Worm (Caenorhabditis elegans) whole organism, L2 larva: ENCODE results near the gene fbxb-54.

Experiments
- R02D3.7 ChIP-seq: fragments of 150-350 bp; optimal IDR thresholded peaks from 2 replicates; lab custom pipeline; 2014; ENCODE audit warnings: missing biosample characterization, missing genetic modification characterization
- blmp-1 ChIP-seq: sonication (generic microtip); optimal IDR thresholded peaks from 2 replicates; lab custom pipeline; 2017; ENCODE audit warnings: missing genetic modification characterization, mild to moderate bottlenecking, missing compliant biosample characterization, antibody characterized with exemption, moderate library complexity; ENCODE audit not compliant: insufficient read depth

DNA sequence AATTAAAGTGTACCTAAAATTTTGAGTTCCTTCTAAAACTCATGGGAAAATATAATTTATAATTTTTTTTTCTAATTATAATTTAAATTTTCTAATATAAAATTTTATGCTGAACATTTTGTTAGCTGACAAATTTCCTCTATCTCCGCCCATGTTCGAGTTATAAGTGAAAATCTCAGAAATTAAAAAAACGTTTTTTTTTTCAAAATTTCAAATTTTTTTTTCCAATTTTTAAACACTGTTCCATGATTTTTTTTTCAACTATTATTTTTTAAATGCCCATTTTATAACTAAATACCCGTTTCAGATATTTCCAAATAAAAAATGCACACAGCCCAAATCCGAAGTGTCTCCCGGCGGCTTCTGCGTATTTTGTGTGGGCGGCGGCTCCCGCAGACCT is 37.2 kb downstream of the fbxb-54 start, which contains the start of gene Y51H7BR.8:
- TF ChIP-seq R02D3.7 (tag; lab: Kevin White, UChicago) (no peak), blmp-1 (tag; lab: Kevin White, UChicago) (no peak)
